Worm (Caenorhabditis elegans): ENCODE measurements around the gene gcy-23.

gcy-23 gene

ce11 chrIV:3338676-3339075 is 49.5 kb upstream of the gcy-23 start, which contains the start of gene hrpa-1 (continued):
- TF ChIP-seq lin-40 (tag; optimal IDR thresholded peaks at IDR 0.05): peak; percentile 71
- TF ChIP-seq F57A8.1 (GFP tag; optimal IDR thresholded peaks at IDR 0.05): no peak
- TF ChIP-seq sdz-38 (tag; optimal IDR thresholded peaks at IDR 0.05): no peak
- peak; percentile 97 for TF ChIP-seq F33H1.4 (GFP tag; IDR thresholded peaks at IDR 0.05)
- TF ChIP-seq let-607 (tag; optimal IDR thresholded peaks at IDR 0.05): peak in 1 of 2 experiments; percentile 30
- peak; percentile 51 for TF ChIP-seq madf-10 (tag; optimal IDR thresholded peaks at IDR 0.05)
- TF ChIP-seq lin-35 (GFP tag; optimal IDR thresholded peaks at IDR 0.05): peak in 2 of 3 experiments; percentile 37 to 92

ce11 chrIV:3338176-3338575 is 49.0 kb upstream of the gcy-23 start:
- TF ChIP-seq zfh-2 (GFP tag; conservative IDR thresholded peaks at IDR 0.05) (no peak), bed-1 (GFP tag; IDR thresholded peaks at IDR 0.05) (0 out of 2 replicates have a peak, but pooled peaks have one; percentile 65), B0019.2 (GFP tag; conservative IDR thresholded peaks at IDR 0.05) (0 out of 2 replicates have a peak, but pooled peaks have one; percentile 12), pha-4 (tag; optimal IDR thresholded peaks at IDR 0.05) (no peak), bed-2 (GFP tag; IDR thresholded peaks at IDR 0.05) (no peak), hmg-1.2 (GFP tag; IDR thresholded peaks at IDR 0.05) (peak; percentile 27; the same call in 1 of the 2 replicates), B0336.3 (GFP tag; IDR thresholded peaks at IDR 0.05) (peak; percentile 77; the same call in 1 of the 2 replicates), lir-1 (GFP tag; conservative IDR thresholded peaks at IDR 0.05) (no peak), lsl-1 (GFP tag; optimal IDR thresholded peaks at IDR 0.05) (peak; percentile 23), aptf-3 (GFP tag; IDR thresholded peaks at IDR 0.05) (0 out of 2 replicates have a peak, but pooled peaks have one; percentile 67), ekl-4 (GFP tag; IDR thresholded peaks at IDR 0.05) (peak; percentile 72), lin-54 (GFP tag; optimal IDR thresholded peaks at IDR 0.05) (peak; percentile 25), madf-6 (GFP tag; IDR thresholded peaks at IDR 0.05) (peak; percentile 65), F57C9.4 (tag; optimal IDR thresholded peaks at IDR 0.05) (no peak), hrde-1 (tag; optimal IDR thresholded peaks at IDR 0.05; ENCODE audit: borderline replicate concordance) (no peak), Y95B8A.8 (GFP tag; IDR thresholded peaks at IDR 0.05) (0 out of 2 replicates have a peak, but pooled peaks have one; percentile 29), rpc-1 (optimal IDR thresholded peaks at IDR 0.05) (no peak), rpc-1 (tag; optimal IDR thresholded peaks at IDR 0.05) (no peak), ceh-100 (GFP tag; IDR thresholded peaks at IDR 0.05) (peak; percentile 15; the same call in 1 of the 2 replicates), tbp1 (GFP tag; optimal IDR thresholded peaks at IDR 0.05) (peak; percentile 14), ztf-18 (tag; optimal IDR thresholded peaks at IDR 0.05) (peak; percentile 35), rcor-1 (GFP tag; IDR thresholded peaks at IDR 0.05) (peak; percentile 65; the same call in 1 of the 2 replicates), ama-1 (optimal IDR thresholded peaks at IDR 0.05) (peak; percentile 47), ama-1 (GFP tag; optimal IDR thresholded peaks at IDR 0.05) (no peak), F39B2.1 (GFP tag; IDR thresholded peaks at IDR 0.05) (peak; percentile 68; the same call in 1 of the 2 replicates), C06A6.2 (GFP tag; conservative IDR thresholded peaks at IDR 0.05) (no peak), ceh-58 (GFP tag; IDR thresholded peaks at IDR 0.05) (0 out of 2 replicates have a peak, but pooled peaks have one; percentile 69), D2030.7 (GFP tag; IDR thresholded peaks at IDR 0.05) (peak; percentile 34; the same call in 1 of the 2 replicates), pbrm-1 (GFP tag; IDR thresholded peaks at IDR 0.05) (peak; percentile 36; the same call in 1 of the 2 replicates), F33H1.4 (GFP tag; IDR thresholded peaks at IDR 0.05) (peak; percentile 41; the same call in 1 of the 2 replicates), egl-44 (GFP tag; IDR thresholded peaks at IDR 0.05) (peak; percentile 69; the same call in 1 of the 2 replicates), lin-26 (GFP tag; IDR thresholded peaks at IDR 0.05) (peak; percentile 58; the same call in 1 of the 2 replicates), madf-3 (GFP tag; IDR thresholded peaks at IDR 0.05) (peak; percentile 81), Y53G8AR.9 (GFP tag; conservative IDR thresholded peaks at IDR 0.05) (0 out of 2 replicates have a peak, but pooled peaks have one; percentile 48), hsf-1 (GFP tag; IDR thresholded peaks at IDR 0.05) (peak; percentile 61), ztf-22 (GFP tag; optimal IDR thresholded peaks at IDR 0.05) (no peak), efl-1 (GFP tag; optimal IDR thresholded peaks at IDR 0.05) (no peak), egl-18 (GFP tag; IDR thresholded peaks at IDR 0.05) (no peak)

Measured in whole organism, young adult.